Worm (Caenorhabditis elegans): ENCODE results near the gene fbxa-160.
"Not testable (repeated sequence)": the region's sequence is repeated elsewhere in the genome, so short reads cannot be mapped to it uniquely, and the experiment has no call there.

The fbxa-160 gene

ce11 chrII:1636392-1636791 is 11.9 kb upstream of the fbxa-160 start, which contains the start of gene srg-20:
srg-20 (plus strand) TSS chrII:1636692.
- not testable (repeated sequence) for TF ChIP-seq jun-1, pqm-1, eor-1 (tag; optimal IDR thresholded peaks at IDR 0.05)

- TF ChIP-seq elt-2 (tag; optimal IDR thresholded peaks at IDR 0.05) (peak; percentile 70), lin-39 (tag; optimal IDR thresholded peaks at IDR 0.05) (no peak), pqm-1 (tag; optimal IDR thresholded peaks at IDR 0.05) (peak; percentile 47)
Measured at ce11 chrII:1635969-1636368, 11.5 kb upstream of the fbxa-160 start.

- not testable (repeated sequence) for TF ChIP-seq lsy-12, elt-1, aly-2 (tag; optimal IDR thresholded peaks at IDR 0.05)
Measured at ce11 chrII:1633490-1633889, 9.0 kb upstream of the fbxa-160 start, which contains the start of gene C08E3.1. C08E3.1 (plus strand) TSS chrII:1633790.

- TF ChIP-seq nhr-76 (tag; optimal IDR thresholded peaks at IDR 0.05); fkh-10 (GFP tag; optimal IDR thresholded peaks at IDR 0.05); jun-1 (tag; optimal IDR thresholded peaks at IDR 0.05): not testable (repeated sequence)
Measured at ce11 chrII:1632216-1632615, 7.7 kb upstream of the fbxa-160 start, which contains the start of gene C08E3.13. C08E3.13 (minus strand) TSS chrII:1632316.

ce11 chrII:1627783-1628182 is 3.3 kb upstream of the fbxa-160 start, which contains the start of gene C08E3.15:
C08E3.15 (minus strand) TSS chrII:1627883.
- TF ChIP-seq egl-5, nhr-12, elt-3 (tag; optimal IDR thresholded peaks at IDR 0.05): not testable (repeated sequence)

ce11 chrII:1625666-1626065 is 1.2 kb upstream of the fbxa-160 start, which contains the start of gene C08E3.14:
C08E3.14 (plus strand) TSS chrII:1625966.
- no peak for TF ChIP-seq fos-1 (tag; optimal IDR thresholded peaks at IDR 0.05)
- no peak for TF ChIP-seq nhr-12 (tag; optimal IDR thresholded peaks at IDR 0.05)
- TF ChIP-seq hmg-11 (tag; optimal IDR thresholded peaks at IDR 0.05) = no peak
- TF ChIP-seq lsy-12 (tag; optimal IDR thresholded peaks at IDR 0.05) = no peak
- no peak for TF ChIP-seq sea-2 (GFP tag; optimal IDR thresholded peaks at IDR 0.05)
- no peak for TF ChIP-seq mdl-1 (tag; optimal IDR thresholded peaks at IDR 0.05)
- TF ChIP-seq unc-62 (GFP tag; optimal IDR thresholded peaks at IDR 0.05) = no peak
- TF ChIP-seq egl-27 (tag; optimal IDR thresholded peaks at IDR 0.05) = no peak
- no peak for TF ChIP-seq nhr-237 (tag; optimal IDR thresholded peaks at IDR 0.05)
- TF ChIP-seq jun-1 (tag; optimal IDR thresholded peaks at IDR 0.05) = no peak
- TF ChIP-seq egl-5 (tag; optimal IDR thresholded peaks at IDR 0.05) = no peak
- no peak for TF ChIP-seq nhr-77 (tag; optimal IDR thresholded peaks at IDR 0.05)
- TF ChIP-seq pha-4 (tag; optimal IDR thresholded peaks at IDR 0.05) = no peak
- no peak for TF ChIP-seq ztf-4 (tag; optimal IDR thresholded peaks at IDR 0.05)
- TF ChIP-seq elt-2 (tag; optimal IDR thresholded peaks at IDR 0.05) = no peak
- TF ChIP-seq tbx-2 (tag; optimal IDR thresholded peaks at IDR 0.05) = no peak
- TF ChIP-seq fkh-2 (tag; optimal IDR thresholded peaks at IDR 0.05) = no peak
- TF ChIP-seq ZK546.5 (tag; optimal IDR thresholded peaks at IDR 0.05) = no peak
- no peak for TF ChIP-seq ceh-16 (tag; optimal IDR thresholded peaks at IDR 0.05)

ce11 chrII:1621795-1622194 is 2.7 kb downstream of the fbxa-160 start:
- TF ChIP-seq mml-1 (tag; optimal IDR thresholded peaks at IDR 0.05) (no peak), elt-2 (tag; optimal IDR thresholded peaks at IDR 0.05) (peak; percentile 93), pha-4 (tag; optimal IDR thresholded peaks at IDR 0.05) (peak; percentile 65), pqm-1 (tag; optimal IDR thresholded peaks at IDR 0.05) (peak; percentile 84), sea-2 (GFP tag; optimal IDR thresholded peaks at IDR 0.05) (no peak), jun-1 (tag; optimal IDR thresholded peaks at IDR 0.05) (peak; percentile 67)

Measured in whole organism, L3 larva.